Worm (Caenorhabditis elegans): Measurements from ENCODE around the gene srp-3.

ce11 chrV:1878030-1878429 is 30.6 kb upstream of the srp-3 start:
- no peak for TF ChIP-seq nhr-76 (tag; optimal IDR thresholded peaks at IDR 0.05)
- no peak for TF ChIP-seq ama-1 (optimal IDR thresholded peaks at IDR 0.05)
- TF ChIP-seq fkh-10 (GFP tag; optimal IDR thresholded peaks at IDR 0.05): no peak
- TF ChIP-seq mdl-1 (tag; optimal IDR thresholded peaks at IDR 0.05): no peak
- no peak for TF ChIP-seq unc-39 (tag; optimal IDR thresholded peaks at IDR 0.05)
- TF ChIP-seq sea-2 (GFP tag; optimal IDR thresholded peaks at IDR 0.05): no peak
- TF ChIP-seq snpc-4 (tag; optimal IDR thresholded peaks at IDR 0.05): no peak

Data from whole organism, L3 larva.